Fruit fly (Drosophila melanogaster): ENCODE measurements around the gene CG18749.

CG18749 gene

DNA sequence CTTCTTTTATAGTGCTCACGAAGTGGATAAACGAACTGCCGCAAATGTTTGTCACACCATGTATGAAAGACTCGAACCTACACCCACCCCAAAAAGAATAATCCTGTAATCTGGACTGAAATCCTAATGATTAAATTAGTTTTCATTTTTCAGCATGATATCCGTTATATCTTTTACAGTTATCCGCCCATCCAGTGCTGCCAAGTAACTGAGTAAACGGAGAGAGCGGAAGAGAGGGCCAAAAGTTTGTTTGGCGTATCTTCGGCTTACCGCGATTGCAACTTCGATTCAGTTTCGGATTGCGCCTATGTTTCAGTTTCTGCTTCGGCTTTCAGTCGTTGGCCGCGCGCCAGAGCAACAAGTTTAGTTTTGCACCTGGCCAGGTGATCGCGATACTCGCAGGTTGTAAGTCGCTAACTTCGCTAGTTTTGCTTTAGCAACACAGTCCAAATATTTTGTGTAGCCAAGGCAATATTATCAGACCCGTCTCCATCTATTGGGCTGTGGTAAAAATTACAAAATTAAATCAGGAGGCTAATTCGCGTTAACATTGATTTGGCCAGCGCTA, 6.4 kb downstream of the CG18749 start, which contains the start of gene mtg:
Gene mtg, plus strand, starts transcription at position 332 of the 568 bp plus-strand sequence.
- TF ChIP-seq Mnt (GFP tag; optimal IDR thresholded peaks at IDR 0.05) (no peak), ovo (GFP tag; optimal IDR thresholded peaks at IDR 0.05) (no peak), cic (GFP tag; optimal IDR thresholded peaks at IDR 0.05) (no peak), CG7045 (GFP tag; optimal IDR thresholded peaks at IDR 0.05) (no peak), Hr96 (GFP tag; optimal IDR thresholded peaks at IDR 0.05) (no peak), CG7101 (tag; optimal IDR thresholded peaks at IDR 0.05) (no peak), CG33017 (tag; optimal IDR thresholded peaks at IDR 0.05) (no peak), Clk (GFP tag; optimal IDR thresholded peaks at IDR 0.05) (no peak), toe (GFP tag; optimal IDR thresholded peaks at IDR 0.05) (no peak), CG14711 (tag; optimal IDR thresholded peaks at IDR 0.05) (no peak), kay (GFP tag; ENCODE audit: borderline replicate concordance) (no peak), cnc (optimal IDR thresholded peaks at IDR 0.05) (no peak)

DNA sequence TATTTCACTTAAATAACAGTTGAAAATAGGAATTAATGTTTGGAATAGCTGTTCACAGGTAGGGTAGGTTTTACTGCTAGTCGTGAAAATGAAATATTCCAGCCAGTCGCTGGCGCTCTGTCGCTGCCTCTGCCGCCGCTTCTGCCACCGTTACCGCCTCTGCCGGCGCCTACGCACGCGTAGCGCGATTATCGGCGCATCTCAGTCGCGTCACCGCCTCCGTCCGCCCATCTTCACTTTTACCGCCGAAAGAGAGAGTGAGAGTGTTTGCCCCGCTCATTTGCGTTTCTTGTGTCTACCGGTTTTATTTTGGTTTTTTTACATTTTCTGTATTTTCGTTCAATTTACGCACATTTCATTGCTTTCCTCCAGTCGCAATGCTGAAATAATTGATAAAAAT, 7.7 kb downstream of the CG18749 start:
- no peak for TF ChIP-seq Crg-1 (GFP tag; optimal IDR thresholded peaks at IDR 0.05)

DNA sequence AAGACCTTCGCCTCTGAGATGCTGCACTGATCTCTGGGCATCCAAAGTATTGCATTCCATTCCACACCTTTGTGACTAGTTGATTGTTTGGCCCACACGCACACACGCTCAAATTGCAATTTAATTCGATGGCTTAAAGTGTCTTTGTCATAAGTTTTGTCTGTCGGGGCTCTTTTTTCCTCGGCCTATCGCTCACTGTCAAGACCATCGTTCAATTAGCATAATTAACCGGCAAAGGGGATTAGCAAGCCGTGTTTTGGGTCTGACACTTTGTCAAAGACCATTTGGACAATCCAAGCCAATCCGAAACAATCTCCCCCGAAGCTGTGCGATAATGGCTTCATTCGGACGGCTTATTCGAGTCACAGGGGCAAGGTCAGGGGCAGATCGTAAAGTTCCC, 10.5 kb downstream of the CG18749 start:
- TF ChIP-seq cic (GFP tag; optimal IDR thresholded peaks at IDR 0.05): no peak
- no peak for TF ChIP-seq CG7101 (tag; optimal IDR thresholded peaks at IDR 0.05)
- TF ChIP-seq tj (GFP tag; optimal IDR thresholded peaks at IDR 0.05): no peak
- TF ChIP-seq Clk (GFP tag; optimal IDR thresholded peaks at IDR 0.05): no peak
- TF ChIP-seq cnc (optimal IDR thresholded peaks at IDR 0.05): no peak
- no peak for TF ChIP-seq Crg-1 (GFP tag; optimal IDR thresholded peaks at IDR 0.05)
- no peak for TF ChIP-seq bab1 (GFP tag; optimal IDR thresholded peaks at IDR 0.05)
- no peak for TF ChIP-seq toe (GFP tag; optimal IDR thresholded peaks at IDR 0.05)
- TF ChIP-seq pad (GFP tag; optimal IDR thresholded peaks at IDR 0.05): no peak
- no peak for TF ChIP-seq Mnt (GFP tag; optimal IDR thresholded peaks at IDR 0.05)
- TF ChIP-seq Hr96 (GFP tag; optimal IDR thresholded peaks at IDR 0.05): no peak
- TF ChIP-seq CG33017 (tag; optimal IDR thresholded peaks at IDR 0.05): no peak
- TF ChIP-seq kay (GFP tag; ENCODE audit: borderline replicate concordance): no peak
- no peak for TF ChIP-seq CG5204 (GFP tag; optimal IDR thresholded peaks at IDR 0.05)
- TF ChIP-seq ovo (GFP tag; optimal IDR thresholded peaks at IDR 0.05): no peak

DNA sequence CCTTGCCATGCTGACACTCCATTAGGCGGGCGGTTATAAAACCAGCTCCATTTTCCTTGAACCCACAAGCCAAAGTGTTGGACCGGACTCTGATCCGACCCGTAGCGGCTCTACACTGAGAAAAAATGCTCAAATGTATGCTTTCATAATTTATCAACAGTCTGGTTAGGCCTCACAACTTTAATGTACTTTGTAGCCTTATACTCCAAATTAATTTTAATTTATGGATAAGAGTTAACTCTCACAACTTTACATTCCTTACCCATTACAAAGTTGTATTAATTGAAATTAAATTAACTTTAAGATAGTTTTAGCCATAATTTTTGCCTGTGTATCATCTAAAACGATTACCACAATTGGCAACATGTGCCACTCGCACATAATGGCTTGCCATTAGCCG, 12.2 kb downstream of the CG18749 start:
- no peak for TF ChIP-seq pad (GFP tag; optimal IDR thresholded peaks at IDR 0.05)
- no peak for TF ChIP-seq CG12768 (GFP tag; optimal IDR thresholded peaks at IDR 0.05)
- TF ChIP-seq CG14711 (tag; optimal IDR thresholded peaks at IDR 0.05): no peak
- no peak for TF ChIP-seq Clk (GFP tag; optimal IDR thresholded peaks at IDR 0.05)
- TF ChIP-seq CG11617 (GFP tag; optimal IDR thresholded peaks at IDR 0.05): no peak
- TF ChIP-seq cic (GFP tag; optimal IDR thresholded peaks at IDR 0.05): no peak
- TF ChIP-seq Crg-1 (GFP tag; optimal IDR thresholded peaks at IDR 0.05): no peak
- no peak for TF ChIP-seq bab1 (GFP tag; optimal IDR thresholded peaks at IDR 0.05)
- TF ChIP-seq CG1620 (GFP tag; optimal IDR thresholded peaks at IDR 0.05): no peak
- no peak for TF ChIP-seq kay (GFP tag; ENCODE audit: borderline replicate concordance)
- no peak for TF ChIP-seq cnc (optimal IDR thresholded peaks at IDR 0.05)
- TF ChIP-seq CG33017 (tag; optimal IDR thresholded peaks at IDR 0.05): no peak
- TF ChIP-seq CG7045 (GFP tag; optimal IDR thresholded peaks at IDR 0.05): no peak
- no peak for TF ChIP-seq CG7101 (tag; optimal IDR thresholded peaks at IDR 0.05)

DNA sequence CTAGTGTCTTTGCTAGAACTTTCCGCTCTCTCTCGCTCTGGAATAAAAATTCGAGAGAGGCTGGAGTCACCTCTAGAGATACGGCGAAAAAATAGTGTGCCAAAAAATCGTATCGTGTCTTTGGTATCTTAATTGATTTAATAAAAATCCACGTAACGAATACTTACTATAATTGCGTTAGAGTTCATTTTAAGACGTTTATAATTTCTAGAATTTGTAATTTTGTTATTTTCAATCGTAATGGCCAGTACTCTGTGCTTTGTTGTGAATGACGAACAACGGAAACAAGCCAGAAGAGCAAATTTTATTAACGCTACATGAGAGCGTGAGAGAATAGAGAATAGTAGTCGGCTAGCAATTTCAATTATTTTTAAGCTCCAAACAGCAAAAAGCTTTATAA, 17.8 kb downstream of the CG18749 start:
- TF ChIP-seq CG33017 (tag; optimal IDR thresholded peaks at IDR 0.05): peak; percentile 4
- TF ChIP-seq kay (GFP tag; ENCODE audit: borderline replicate concordance): peak; percentile 92
- no peak for TF ChIP-seq CG7045 (GFP tag; optimal IDR thresholded peaks at IDR 0.05)
- no peak for TF ChIP-seq Hr96 (GFP tag; optimal IDR thresholded peaks at IDR 0.05)
- TF ChIP-seq ovo (GFP tag; optimal IDR thresholded peaks at IDR 0.05): peak; percentile 8

DNA sequence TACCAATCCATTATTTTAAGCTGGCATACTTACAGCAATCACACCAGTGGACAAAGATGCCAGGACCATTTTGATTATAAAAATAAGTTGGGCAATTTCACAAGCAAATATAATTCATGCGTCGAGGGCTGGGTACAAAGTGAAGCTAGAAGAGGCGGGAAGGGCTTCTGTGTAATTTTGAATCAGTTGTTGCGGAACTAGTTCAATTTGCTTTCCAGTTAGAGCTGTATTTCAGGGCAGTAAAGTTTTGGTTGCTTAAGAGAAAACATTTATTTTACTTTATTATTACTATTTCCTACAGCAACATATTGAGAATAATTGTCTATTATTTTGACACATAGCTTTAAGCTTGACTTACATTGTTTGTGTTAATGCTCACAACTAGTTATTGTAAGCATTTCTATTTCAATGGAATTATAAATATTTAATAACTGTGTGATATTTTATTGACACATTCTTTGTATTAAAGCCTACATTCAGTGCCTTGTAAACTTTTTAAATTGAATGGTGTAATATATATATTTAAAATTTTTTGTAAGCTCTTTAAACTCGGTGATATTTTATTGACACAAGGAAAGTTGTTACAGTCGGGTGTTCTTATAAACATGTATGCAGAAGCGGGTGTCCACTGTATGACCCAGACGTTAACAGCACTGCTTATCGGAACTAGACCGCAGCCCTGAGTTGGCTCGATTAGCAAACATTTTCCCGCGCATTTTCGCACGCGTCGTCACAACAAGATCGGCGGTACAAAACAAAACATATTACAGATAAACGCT, 20.6 kb downstream of the CG18749 start, which contains the start of the genes RPA1 and Mcm2:
Gene RPA1, minus strand, starts transcription at position 150 of the 779 bp plus-strand sequence.
Gene Mcm2, plus strand, starts transcription at position 669 of the 779 bp plus-strand sequence.
- TF ChIP-seq CG5204 (GFP tag; optimal IDR thresholded peaks at IDR 0.05): peak; percentile 69
- peak; percentile 66 for TF ChIP-seq CG14711 (tag; optimal IDR thresholded peaks at IDR 0.05)
- TF ChIP-seq CG7045 (GFP tag; optimal IDR thresholded peaks at IDR 0.05): peak; percentile 70
- TF ChIP-seq bab1 (GFP tag; optimal IDR thresholded peaks at IDR 0.05): peak; percentile 51
- TF ChIP-seq toe (GFP tag; optimal IDR thresholded peaks at IDR 0.05): peak; percentile 79
- TF ChIP-seq ovo (GFP tag; optimal IDR thresholded peaks at IDR 0.05): peak; percentile 64
- TF ChIP-seq pad (GFP tag; optimal IDR thresholded peaks at IDR 0.05): peak; percentile 68
- TF ChIP-seq CG11617 (GFP tag; optimal IDR thresholded peaks at IDR 0.05): peak; percentile 84
- TF ChIP-seq kay (GFP tag; ENCODE audit: borderline replicate concordance): no peak
- no peak for TF ChIP-seq cnc (optimal IDR thresholded peaks at IDR 0.05)
- peak; percentile 44 for TF ChIP-seq Crg-1 (GFP tag; optimal IDR thresholded peaks at IDR 0.05)
- TF ChIP-seq tj (GFP tag; optimal IDR thresholded peaks at IDR 0.05): peak; percentile 53
- peak; percentile 47 for TF ChIP-seq Hr96 (GFP tag; optimal IDR thresholded peaks at IDR 0.05)
- peak; percentile 86 for TF ChIP-seq CG12768 (GFP tag; optimal IDR thresholded peaks at IDR 0.05)
- TF ChIP-seq cic (GFP tag; optimal IDR thresholded peaks at IDR 0.05): no peak
- TF ChIP-seq Mnt (GFP tag; optimal IDR thresholded peaks at IDR 0.05): peak; percentile 63
- TF ChIP-seq CG1620 (GFP tag; optimal IDR thresholded peaks at IDR 0.05): peak; percentile 68
- TF ChIP-seq Clk (GFP tag; optimal IDR thresholded peaks at IDR 0.05): no peak
- TF ChIP-seq CG7101 (tag; optimal IDR thresholded peaks at IDR 0.05): peak; percentile 77
- peak; percentile 73 for TF ChIP-seq CG33017 (tag; optimal IDR thresholded peaks at IDR 0.05)

Data from whole organism, adult.